Worm (Caenorhabditis elegans): ENCODE data around the gene gar-1.

The gar-1 gene

DNA sequence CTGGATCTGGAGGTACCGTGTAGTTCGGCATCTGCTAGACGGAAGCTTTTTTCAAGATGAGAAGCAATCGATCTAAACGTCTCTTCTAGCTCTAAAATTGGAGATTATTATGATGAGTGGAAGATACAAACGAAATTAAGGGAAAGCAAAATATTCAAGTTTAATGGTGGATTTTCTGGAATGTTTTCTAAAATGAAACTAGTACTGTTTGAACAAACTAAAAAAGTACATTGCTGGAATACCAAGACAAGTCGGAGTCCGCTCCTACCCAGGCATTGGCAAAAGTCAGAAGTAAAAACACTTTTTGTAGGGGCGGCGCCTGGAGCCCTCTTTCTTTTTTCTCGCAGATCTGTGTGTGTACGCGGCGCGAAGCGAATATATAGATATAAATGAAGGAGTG lies at the start of gene gar-1:
Gene gar-1 (minus strand): TSS at position 101 of the 400 bp plus-strand sequence.
- TF ChIP-seq lin-54 (GFP tag; optimal IDR thresholded peaks at IDR 0.05) (no peak), T07F8.4 (tag; optimal IDR thresholded peaks at IDR 0.05) (no peak), sptf-2 (GFP tag; optimal IDR thresholded peaks at IDR 0.05) (no peak), aptf-2 (GFP tag; conservative IDR thresholded peaks at IDR 0.05) (no peak), let-607 (tag; optimal IDR thresholded peaks at IDR 0.05) (no peak), nfya-2 (GFP tag; IDR thresholded peaks at IDR 0.05) (no peak), dox-1 (GFP tag; IDR thresholded peaks at IDR 0.05) (no peak), die-1 (tag; optimal IDR thresholded peaks at IDR 0.05) (no peak), unc-62 (GFP tag; optimal IDR thresholded peaks at IDR 0.05) (no peak), ztf-25 (GFP tag; IDR thresholded peaks at IDR 0.05) (no peak), nfya-1 (tag; optimal IDR thresholded peaks at IDR 0.05; ENCODE audit: borderline replicate concordance, insufficient read depth) (no peak), nfyb-1 (GFP tag; IDR thresholded peaks at IDR 0.05) (no peak), madf-3 (GFP tag; IDR thresholded peaks at IDR 0.05) (no peak), hlh-12 (tag; optimal IDR thresholded peaks at IDR 0.05) (no peak)

DNA sequence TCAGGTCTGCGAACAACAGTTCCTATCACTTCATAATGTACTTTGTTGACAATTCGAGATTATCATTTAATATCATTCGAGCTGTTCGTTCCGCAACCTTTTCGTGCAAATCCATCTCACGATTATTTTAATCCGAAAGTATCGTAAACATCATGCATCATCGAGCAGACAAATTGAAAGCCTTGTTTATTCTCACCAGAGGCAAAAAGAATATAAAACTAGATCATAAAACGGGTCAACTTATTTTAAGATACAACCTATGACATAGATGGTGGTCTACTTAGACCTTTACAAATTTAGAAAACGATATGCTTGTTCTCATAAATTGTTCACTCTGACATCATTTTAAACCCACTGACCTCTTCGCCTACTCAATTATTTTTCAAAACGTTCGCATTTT lies 48.4 kb upstream of the gar-1 start:
- TF ChIP-seq madf-3 (GFP tag; IDR thresholded peaks at IDR 0.05) (no peak), nhr-90 (tag; optimal IDR thresholded peaks at IDR 0.05) (peak; percentile 48), atf-7 (tag; optimal IDR thresholded peaks at IDR 0.05) (peak; percentile 39), nhr-120 (GFP tag; IDR thresholded peaks at IDR 0.05) (no peak), tlf-1 (GFP tag; optimal IDR thresholded peaks at IDR 0.05) (peak; percentile 56), cebp-1 (GFP tag; IDR thresholded peaks at IDR 0.05) (no peak), cebp-1 (tag; optimal IDR thresholded peaks at IDR 0.05) (peak; percentile 2), Y53G8AR.9 (GFP tag; conservative IDR thresholded peaks at IDR 0.05) (peak; percentile 86), pbrm-1 (GFP tag; IDR thresholded peaks at IDR 0.05) (0 out of 2 replicates have a peak, but pooled peaks have one; percentile 12), bed-1 (GFP tag; IDR thresholded peaks at IDR 0.05) (no peak), repo-1 (tag; optimal IDR thresholded peaks at IDR 0.05) (peak; percentile 47), nhr-80 (tag; optimal IDR thresholded peaks at IDR 0.05) (peak; percentile 41), B0336.3 (GFP tag; IDR thresholded peaks at IDR 0.05) (0 out of 2 replicates have a peak, but pooled peaks have one; percentile 35), madf-10 (tag; optimal IDR thresholded peaks at IDR 0.05) (peak; percentile 78), madf-6 (GFP tag; IDR thresholded peaks at IDR 0.05) (no peak), snpc-1.1 (tag; optimal IDR thresholded peaks at IDR 0.05; ENCODE audit: insufficient read depth) (no peak), rcor-1 (GFP tag; IDR thresholded peaks at IDR 0.05) (no peak)

DNA sequence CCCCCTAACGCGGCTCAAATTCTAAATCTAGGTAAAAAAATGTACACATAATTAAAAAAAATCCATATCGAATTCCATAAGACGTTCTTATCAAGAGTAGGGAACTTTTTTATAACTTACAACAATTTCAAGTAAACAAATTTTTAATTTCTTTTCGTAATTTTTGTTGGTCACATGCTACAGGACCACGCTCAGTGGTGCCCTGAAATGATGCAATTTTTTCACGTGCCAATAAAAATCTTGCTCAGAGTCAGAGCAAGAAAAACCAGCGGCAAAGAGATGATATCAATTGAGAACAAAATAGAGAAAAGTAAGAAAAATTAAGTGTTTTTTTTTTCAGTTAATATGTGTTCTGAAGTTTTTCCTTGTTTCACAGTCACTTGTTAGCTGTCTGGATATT lies 47.2 kb upstream of the gar-1 start:
- TF ChIP-seq hmg-20 (GFP tag; IDR thresholded peaks at IDR 0.05) (no peak), let-526 (GFP tag; IDR thresholded peaks at IDR 0.05) (no peak), attf-5 (GFP tag; optimal IDR thresholded peaks at IDR 0.05) (no peak), dox-1 (GFP tag; IDR thresholded peaks at IDR 0.05) (no peak), C17E4.6 (GFP tag; IDR thresholded peaks at IDR 0.05) (no peak), somi-1 (GFP tag; optimal IDR thresholded peaks at IDR 0.05) (no peak), unc-130 (GFP tag; optimal IDR thresholded peaks at IDR 0.05) (no peak), F37B4.10 (GFP tag; IDR thresholded peaks at IDR 0.05) (no peak), F10E7.11 (tag; optimal IDR thresholded peaks at IDR 0.05) (no peak), akir-1 (GFP tag; optimal IDR thresholded peaks at IDR 0.05) (no peak)

Data from whole organism, young adult.